Worm (Caenorhabditis elegans) whole organism, L4 larva: ENCODE measurements around the gene cyp-43A1.

Source experiments
- F44E2.7 ChIP-seq: fragments of 200-800 bp; sonication (Bioruptor generic); IDR thresholded peaks from 2 replicates; pipeline ENCODE4 v2.1.2; 2022; ENCODE audit warnings: missing genetic modification characterization, missing compliant biosample characterization
- T20F7.1 ChIP-seq: fragments of 200-800 bp; sonication (Bioruptor generic); optimal IDR thresholded peaks from 2 replicates; lab custom pipeline; 2018; ENCODE audit warnings: mild to moderate bottlenecking, missing genetic modification characterization, missing compliant biosample characterization
- ceh-28 ChIP-seq: fragments of 150-350 bp; optimal IDR thresholded peaks from 2 replicates; lab custom pipeline; 2014; ENCODE audit warnings: missing biosample characterization, missing genetic modification reagents, missing genetic modification characterization
- ceh-44 ChIP-seq: fragments of 200-800 bp; sonication (Bioruptor generic); IDR thresholded peaks from 2 replicates; pipeline ENCODE4 v1.3.6; 2022; ENCODE audit warnings: missing genetic modification reagents, missing genetic modification characterization, missing compliant biosample characterization
- ctbp-1 ChIP-seq: fragments of 200-800 bp; sonication (Bioruptor generic); IDR thresholded peaks from 2 replicates; pipeline ENCODE4 v1.3.6; 2022; ENCODE audit warnings: missing genetic modification reagents, missing genetic modification characterization, missing compliant biosample characterization
- egl-27 ChIP-seq: sonication (generic microtip); optimal IDR thresholded peaks from 3 replicates; lab custom pipeline; 2017; ENCODE audit warnings: missing biosample characterization, missing genetic modification reagents, missing genetic modification characterization
- fkh-10 ChIP-seq: fragments of 150-350 bp; optimal IDR thresholded peaks from 2 replicates; lab custom pipeline; 2014; ENCODE audit warnings: missing biosample characterization, missing genetic modification reagents, missing genetic modification characterization
- lin-1 ChIP-seq: fragments of 200-800 bp; sonication (Bioruptor generic); IDR thresholded peaks from 2 replicates; pipeline ENCODE4 v1.3.6; 2022; ENCODE audit warnings: missing genetic modification reagents, missing genetic modification characterization, missing compliant biosample characterization
- lin-15B ChIP-seq: fragments of 150-350 bp; sonication (generic microtip); optimal IDR thresholded peaks from 3 replicates; lab custom pipeline; 2014; ENCODE audit warnings: missing biosample characterization, missing genetic modification characterization
- nhr-25 ChIP-seq: sonication (generic microtip); optimal IDR thresholded peaks from 2 replicates; lab custom pipeline; 2017; ENCODE audit warnings: missing genetic modification characterization, mild to moderate bottlenecking, missing compliant biosample characterization, antibody characterized with exemption, moderate library complexity, borderline replicate concordance; ENCODE audit not compliant: insufficient read depth
- nhr-6 ChIP-seq: fragments of 150-350 bp; optimal IDR thresholded peaks from 2 replicates; lab custom pipeline; 2014; ENCODE audit warnings: missing biosample characterization, missing genetic modification characterization
- snpc-4 ChIP-seq: fragments of 150-350 bp; optimal IDR thresholded peaks from 2 replicates; lab custom pipeline; 2014; ENCODE audit warnings: missing biosample characterization, missing genetic modification characterization
- unc-62 ChIP-seq, 3 experiments: fragments of 150-350 bp in 1 of 3; sonication (generic microtip); optimal IDR thresholded peaks in 2 of 3; peaks in 1 of 3; 1 replicate in 1 of 3; 2 replicates in 2 of 3; lab custom pipeline; 2014 to 2017; ENCODE audit warnings: missing biosample characterization in 3 of 3, missing genetic modification characterization in 3 of 3, missing genetic modification reagents in 3 of 3, missing genotype in 1 of 3

DNA sequence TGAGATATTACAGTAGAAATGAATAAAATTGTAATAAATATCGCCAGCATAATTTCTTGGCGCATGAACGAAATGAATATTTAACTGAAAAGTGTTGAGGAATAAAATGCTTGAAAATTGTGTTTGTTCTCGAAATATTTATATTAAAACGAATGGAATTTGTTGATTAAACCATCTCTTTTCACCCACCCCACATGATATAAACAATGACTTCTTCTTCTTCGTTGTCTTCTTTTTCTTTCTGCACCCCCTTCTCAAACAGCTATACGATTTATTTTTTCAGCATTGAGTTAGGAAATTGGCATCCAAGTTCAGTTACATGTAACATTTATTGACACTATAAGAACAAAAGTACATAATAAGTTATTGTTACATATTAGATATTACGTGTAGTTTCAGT lies 5.8 kb downstream of the cyp-43A1 start, which contains the start of gene C41G11.1:
- TF ChIP-seq ceh-28 (tag; lab: Kevin White, UChicago) (no peak), fkh-10 (no peak), egl-27 (tag; lab: Kevin White, UChicago) (no peak), nhr-6 (tag; lab: Kevin White, UChicago) (no peak), lin-15B (tag; lab: Kevin White, UChicago) (no peak), lin-1 (GFP tag; lab: Robert Waterston, UW) (no peak), ctbp-1 (no peak), unc-62 (GFP tag; optimal IDR thresholded peaks at IDR 0.05 in 1 of 2; lab: Kevin White, UChicago) (no peak), unc-62 (tag; optimal IDR thresholded peaks at IDR 0.05; lab: Kevin White, UChicago) (no peak), snpc-4 (no peak), nhr-25 (tag; lab: Kevin White, UChicago) (no peak), F44E2.7 (no peak), T20F7.1 (GFP tag; lab: Kevin White, UChicago) (no peak), ceh-44 (no peak)
